Worm (Caenorhabditis elegans) whole organism, early embryonic: ENCODE measurements around the gene C02B8.12.

ENCODE experiments used
- B0310.2 ChIP-seq: sonication (generic microtip); optimal IDR thresholded peaks from 2 replicates; lab custom pipeline; 2016; ENCODE audit warnings: mild to moderate bottlenecking, missing genetic modification characterization, missing compliant biosample characterization
- F13C5.2 ChIP-seq: sonication (generic microtip); optimal IDR thresholded peaks from 2 replicates; lab custom pipeline; 2017; ENCODE audit warnings: mild to moderate bottlenecking, missing genetic modification characterization, inconsistent platforms, missing compliant biosample characterization
- aly-1 ChIP-seq: sonication (generic microtip); optimal IDR thresholded peaks from 2 replicates; lab custom pipeline; 2016; ENCODE audit warnings: missing genetic modification characterization, missing compliant biosample characterization
- ama-1 ChIP-seq: fragments of 150-350 bp; optimal IDR thresholded peaks from 2 replicates; lab custom pipeline; 2014
- hmg-4 ChIP-seq: fragments of 200-800 bp; sonication (Bioruptor generic); optimal IDR thresholded peaks from 2 replicates; lab custom pipeline; 2018; ENCODE audit warnings: mild to moderate bottlenecking, missing genetic modification characterization, missing compliant biosample characterization
- tbx-37 ChIP-seq: fragments of 200-800 bp; sonication (Bioruptor generic); conservative IDR thresholded peaks from 2 replicates; pipeline ENCODE4 v1.3.6; 2022; ENCODE audit warnings: missing genetic modification reagents, missing genetic modification characterization, missing compliant biosample characterization

DNA sequence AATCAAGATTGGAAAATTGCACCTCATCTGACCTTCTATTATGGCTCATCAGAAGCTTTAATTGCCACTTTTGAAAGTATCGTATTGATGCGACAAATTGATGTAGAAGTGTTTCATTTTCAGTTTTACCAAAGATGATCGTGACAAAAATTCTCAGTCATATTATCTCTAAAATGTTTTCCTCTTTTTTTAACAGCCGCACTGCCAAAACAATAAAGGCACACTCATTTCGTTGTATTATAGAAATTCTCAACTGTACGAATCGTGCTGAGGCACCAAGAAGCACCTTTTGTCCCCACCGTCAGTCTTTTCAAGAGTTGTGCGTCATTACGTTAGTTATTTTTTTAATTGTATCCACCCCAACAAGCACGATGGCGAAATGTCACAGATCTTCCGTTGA lies 15.2 kb downstream of the C02B8.12 start, which contains the start of gene K07E3.9:
- no peak for TF ChIP-seq ama-1 (lab: Kevin White, UChicago)
- TF ChIP-seq tbx-37 = no peak
- no peak for TF ChIP-seq F13C5.2 (tag; lab: Kevin White, UChicago)
- no peak for TF ChIP-seq hmg-4 (GFP tag; lab: Kevin White, UChicago)
- TF ChIP-seq aly-1 (tag; lab: Kevin White, UChicago) = no peak
- no peak for TF ChIP-seq B0310.2 (tag; lab: Kevin White, UChicago)
